Worm (Caenorhabditis elegans): ENCODE results near the gene C34F6.5.

Gene C34F6.5

DNA sequence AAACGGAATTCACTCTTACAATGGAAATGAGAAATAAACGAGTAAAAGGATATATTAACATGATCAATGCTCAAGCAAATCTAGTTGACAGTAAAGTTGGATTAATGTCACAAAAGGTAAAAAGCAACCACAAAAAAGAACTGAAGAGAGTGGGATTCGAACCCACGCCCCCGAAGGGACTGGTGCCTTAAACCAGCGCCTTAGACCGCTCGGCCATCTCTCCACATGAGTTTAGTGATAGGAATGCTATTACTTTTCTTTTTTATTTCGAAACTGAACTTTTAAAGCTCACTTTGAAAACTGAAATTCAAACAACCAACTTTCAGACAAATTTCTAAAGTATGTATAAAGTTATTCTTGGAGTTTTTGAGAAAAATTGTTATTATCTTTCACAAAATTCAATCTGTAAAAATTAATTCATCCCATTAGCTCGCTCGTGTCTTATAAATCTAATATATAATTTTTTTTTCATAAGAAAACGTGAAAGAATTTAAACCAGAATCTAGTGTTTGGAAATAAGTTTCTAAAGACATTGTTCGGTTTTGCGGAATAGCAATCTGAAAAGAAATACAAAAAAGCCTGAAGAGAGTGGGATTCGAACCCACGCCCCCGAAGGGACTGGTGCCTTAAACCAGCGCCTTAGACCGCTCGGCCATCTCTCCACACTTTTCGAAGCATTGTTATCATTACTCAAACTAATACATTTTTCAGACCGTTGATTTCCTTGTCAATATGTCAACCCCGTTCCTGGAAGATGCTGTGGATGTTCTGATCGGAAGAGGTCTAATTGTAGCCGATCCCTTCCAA is 45.7 kb downstream of the C34F6.5 start:
- TF ChIP-seq ceh-40 (GFP tag; IDR thresholded peaks at IDR 0.05) (0 out of 2 replicates have a peak, but pooled peaks have one; percentile 63), Y53F4B.3 (GFP tag; IDR thresholded peaks at IDR 0.05) (0 out of 2 replicates have a peak, but pooled peaks have one; percentile 21), F57C9.4 (tag; optimal IDR thresholded peaks at IDR 0.05) (no peak), cebp-1 (GFP tag; IDR thresholded peaks at IDR 0.05) (no peak), cebp-1 (tag; optimal IDR thresholded peaks at IDR 0.05) (no peak), aptf-2 (GFP tag; conservative IDR thresholded peaks at IDR 0.05) (no peak), ceh-91 (GFP tag; IDR thresholded peaks at IDR 0.05) (no peak), F37B4.10 (GFP tag; IDR thresholded peaks at IDR 0.05) (no peak), egl-44 (GFP tag; IDR thresholded peaks at IDR 0.05) (no peak), cebp-2 (GFP tag; IDR thresholded peaks at IDR 0.05) (no peak), nhr-120 (GFP tag; IDR thresholded peaks at IDR 0.05) (no peak), fkh-3 (tag; optimal IDR thresholded peaks at IDR 0.05) (no peak), F55B11.4 (tag; optimal IDR thresholded peaks at IDR 0.05; ENCODE audit: borderline replicate concordance, insufficient read depth) (no peak), akir-1 (GFP tag; optimal IDR thresholded peaks at IDR 0.05) (no peak), F39B2.1 (GFP tag; IDR thresholded peaks at IDR 0.05) (no peak), C17E4.6 (GFP tag; IDR thresholded peaks at IDR 0.05) (no peak), nhr-179 (tag; optimal IDR thresholded peaks at IDR 0.05) (peak; percentile 78), hlh-12 (tag; optimal IDR thresholded peaks at IDR 0.05) (no peak), mxl-1 (tag; optimal IDR thresholded peaks at IDR 0.05) (peak; percentile 40), egl-18 (GFP tag; IDR thresholded peaks at IDR 0.05) (no peak), hrde-1 (tag; optimal IDR thresholded peaks at IDR 0.05; ENCODE audit: borderline replicate concordance) (peak; percentile 68), ztf-3 (GFP tag; optimal IDR thresholded peaks at IDR 0.05) (no peak), K11D2.4 (GFP tag; IDR thresholded peaks at IDR 0.05) (no peak), let-526 (GFP tag; IDR thresholded peaks at IDR 0.05) (no peak), B0035.1 (tag; optimal IDR thresholded peaks at IDR 0.05) (peak; percentile 5), madf-8 (GFP tag; conservative IDR thresholded peaks at IDR 0.05) (no peak), ztf-22 (GFP tag; optimal IDR thresholded peaks at IDR 0.05) (no peak), dpff-1 (tag; optimal IDR thresholded peaks at IDR 0.05) (no peak), tbp1 (GFP tag; optimal IDR thresholded peaks at IDR 0.05) (peak; percentile 87), mes-4 (tag; optimal IDR thresholded peaks at IDR 0.05) (peak; percentile 34), Y53G8AR.9 (GFP tag; conservative IDR thresholded peaks at IDR 0.05) (no peak), ceh-58 (GFP tag; IDR thresholded peaks at IDR 0.05) (no peak), tbx-9 (tag; optimal IDR thresholded peaks at IDR 0.05; ENCODE audit: borderline replicate concordance) (no peak), F52B5.7 (tag; optimal IDR thresholded peaks at IDR 0.05) (no peak), tlf-1 (GFP tag; optimal IDR thresholded peaks at IDR 0.05) (no peak), B0336.3 (GFP tag; IDR thresholded peaks at IDR 0.05) (no peak), efl-1 (GFP tag; optimal IDR thresholded peaks at IDR 0.05) (no peak), him-1 (tag; optimal IDR thresholded peaks at IDR 0.05) (peak; percentile 77), rpc-1 (optimal IDR thresholded peaks at IDR 0.05) (peak; percentile 85), rpc-1 (tag; optimal IDR thresholded peaks at IDR 0.05) (peak; percentile 86), ekl-4 (GFP tag; IDR thresholded peaks at IDR 0.05) (peak; percentile 34; the same call in 1 of the 2 replicates), F49E8.2 (tag; optimal IDR thresholded peaks at IDR 0.05; ENCODE audit: insufficient read depth) (no peak), F10E7.11 (tag; optimal IDR thresholded peaks at IDR 0.05) (no peak), F22D6.2 (tag; optimal IDR thresholded peaks at IDR 0.05) (no peak), Y79H2A.3 (GFP tag; conservative IDR thresholded peaks at IDR 0.05) (no peak), B0019.2 (GFP tag; conservative IDR thresholded peaks at IDR 0.05) (no peak), C06A6.2 (GFP tag; conservative IDR thresholded peaks at IDR 0.05) (no peak), ets-4 (GFP tag; optimal IDR thresholded peaks at IDR 0.05) (no peak)

Data from whole organism, young adult.